Fruit fly (Drosophila melanogaster): ENCODE results near the gene CG8814.

dm6 chr2L:2844413-2844812 lies 30.3 kb upstream of the CG8814 start, which contains the start of gene CG18558:
- TF ChIP-seq h (GFP tag; optimal IDR thresholded peaks at IDR 0.05) = no peak
- no peak for TF ChIP-seq dl (GFP tag; optimal IDR thresholded peaks at IDR 0.05; ENCODE audit: insufficient read depth in 1 of 2, partially characterized antibody in 2 of 2)
- no peak for TF ChIP-seq usp (GFP tag; optimal IDR thresholded peaks at IDR 0.05)
- no peak for TF ChIP-seq psq (GFP tag; optimal IDR thresholded peaks at IDR 0.05)
- no peak for TF ChIP-seq HLH106 (tag; optimal IDR thresholded peaks at IDR 0.05)
- TF ChIP-seq Dfd (GFP tag; optimal IDR thresholded peaks at IDR 0.05) = no peak
- no peak for TF ChIP-seq Jra (GFP tag; optimal IDR thresholded peaks at IDR 0.05)
- no peak for TF ChIP-seq ey (GFP tag; optimal IDR thresholded peaks at IDR 0.05)
